Worm (Caenorhabditis elegans) whole organism, L1 larva: ENCODE results near the gene nrsn-1.

Source experiments
- C34B4.2 ChIP-seq: sonication (generic microtip); optimal IDR thresholded peaks from 2 replicates; lab custom pipeline; 2017; ENCODE audit warnings: mild to moderate bottlenecking, missing genetic modification characterization, missing compliant biosample characterization
- F16B12.6 ChIP-seq: fragments of 150-350 bp; optimal IDR thresholded peaks from 2 replicates; lab custom pipeline; 2014; ENCODE audit warnings: missing biosample characterization, missing genetic modification characterization
- aha-1 ChIP-seq: fragments of 150-350 bp; optimal IDR thresholded peaks from 2 replicates; lab custom pipeline; 2014; ENCODE audit warnings: missing biosample characterization, missing genetic modification characterization
- blmp-1 ChIP-seq: fragments of 150-350 bp; optimal IDR thresholded peaks from 2 replicates; lab custom pipeline; 2014; ENCODE audit warnings: missing biosample characterization, missing genetic modification characterization
- ceh-63 ChIP-seq: fragments of 200-800 bp; sonication (Bioruptor generic); optimal IDR thresholded peaks from 2 replicates; lab custom pipeline; 2018; ENCODE audit warnings: mild to moderate bottlenecking, missing genetic modification characterization, missing compliant biosample characterization
- ceh-88 ChIP-seq: fragments of 200-800 bp; sonication (Bioruptor generic); IDR thresholded peaks from 2 replicates; pipeline ENCODE4 v1.3.6; 2022; ENCODE audit warnings: missing genetic modification characterization, missing compliant biosample characterization
- dpl-1 ChIP-seq, 3 experiments: fragments of 150-350 bp in 2 of 3; sonication (generic microtip) in 1 of 3; optimal IDR thresholded peaks; 2 replicates each; lab custom pipeline; 2014 to 2017; ENCODE audit warnings: missing biosample characterization in 3 of 3, missing genetic modification characterization in 3 of 3, missing genetic modification reagents in 3 of 3
- dsc-1 ChIP-seq: sonication (generic microtip); optimal IDR thresholded peaks from 2 replicates; lab custom pipeline; 2016; ENCODE audit warnings: mild to moderate bottlenecking, missing genetic modification characterization, missing compliant biosample characterization
- efl-1 ChIP-seq, 4 experiments: fragments of 150-350 bp; optimal IDR thresholded peaks in 3 of 4; peaks in 1 of 4; 1 replicate in 1 of 4; 2 replicates in 3 of 4; lab custom pipeline; 2014; ENCODE audit warnings: missing biosample characterization in 2 of 4, missing genetic modification characterization in 2 of 4, missing genetic modification reagents in 2 of 4
- efl-3 ChIP-seq: fragments of 200-800 bp; sonication (Bioruptor generic); optimal IDR thresholded peaks from 2 replicates; lab custom pipeline; 2018; ENCODE audit warnings: mild to moderate bottlenecking, missing genetic modification characterization, missing compliant biosample characterization
- egl-13 ChIP-seq: sonication (generic microtip); optimal IDR thresholded peaks from 2 replicates; lab custom pipeline; 2016; ENCODE audit warnings: missing genotype, missing genetic modification reagents, missing genetic modification characterization, missing compliant biosample characterization
- elt-3 ChIP-seq, 6 experiments: fragments of 150-350 bp in 1 of 6; sonication (generic microtip); optimal IDR thresholded peaks; 2 replicates each; lab custom pipeline; 2017 to 2018; ENCODE audit warnings: missing biosample characterization in 6 of 6, missing genetic modification characterization in 6 of 6, inconsistent platforms in 1 of 6
- ets-5 ChIP-seq: fragments of 200-800 bp; sonication (Bioruptor generic); IDR thresholded peaks from 2 replicates; pipeline ENCODE4 v1.3.6; 2022; ENCODE audit warnings: missing genetic modification characterization, missing compliant biosample characterization
- fkh-10 ChIP-seq: sonication (generic microtip); optimal IDR thresholded peaks from 2 replicates; lab custom pipeline; 2017; ENCODE audit warnings: missing biosample characterization, missing genetic modification reagents, missing genetic modification characterization
- fkh-8 ChIP-seq: sonication (generic microtip); optimal IDR thresholded peaks from 2 replicates; lab custom pipeline; 2016; ENCODE audit warnings: mild to moderate bottlenecking, missing genetic modification characterization, missing compliant biosample characterization
- fos-1 ChIP-seq: fragments of 150-350 bp; optimal IDR thresholded peaks from 2 replicates; lab custom pipeline; 2014; ENCODE audit warnings: missing biosample characterization, missing genetic modification characterization
- isw-1 ChIP-seq: fragments of 200-800 bp; sonication (Bioruptor generic); IDR thresholded peaks from 2 replicates; pipeline ENCODE4 v1.3.6; 2022; ENCODE audit warnings: missing genetic modification characterization, missing compliant biosample characterization
- jun-1 ChIP-seq: fragments of 150-350 bp; optimal IDR thresholded peaks from 2 replicates; lab custom pipeline; 2014; ENCODE audit warnings: missing biosample characterization, missing genetic modification reagents, missing genetic modification characterization
- lin-13 ChIP-seq: fragments of 150-350 bp; optimal IDR thresholded peaks from 2 replicates; lab custom pipeline; 2014; ENCODE audit warnings: missing biosample characterization, missing genetic modification reagents, missing genetic modification characterization
- lin-14 ChIP-seq: fragments of 200-800 bp; sonication (Bioruptor generic); optimal IDR thresholded peaks from 2 replicates; lab custom pipeline; 2018; ENCODE audit warnings: mild to moderate bottlenecking, missing genetic modification characterization, moderate library complexity, missing compliant biosample characterization
- lin-15B ChIP-seq: fragments of 150-350 bp; sonication (generic microtip); optimal IDR thresholded peaks from 3 replicates; lab custom pipeline; 2014; ENCODE audit warnings: missing biosample characterization, missing genetic modification characterization
- lin-35 ChIP-seq, 2 experiments: fragments of 150-350 bp; optimal IDR thresholded peaks; 2 replicates each; lab custom pipeline; 2014; ENCODE audit warnings: missing biosample characterization in 2 of 2, missing genetic modification characterization in 2 of 2, missing genetic modification reagents in 2 of 2
- lsy-2 ChIP-seq, 2 experiments: fragments of 150-350 bp; optimal IDR thresholded peaks; 2 replicates each; lab custom pipeline; 2014; ENCODE audit warnings: missing biosample characterization in 2 of 2, missing genetic modification characterization in 2 of 2
- mab-9 ChIP-seq: fragments of 200-800 bp; sonication (Bioruptor generic); IDR thresholded peaks from 2 replicates; pipeline ENCODE4 v1.3.6; 2022; ENCODE audit warnings: missing genetic modification reagents, missing genetic modification characterization, missing compliant biosample characterization
- mdl-1 ChIP-seq, 2 experiments: fragments of 150-350 bp; optimal IDR thresholded peaks; 2 replicates each; lab custom pipeline; 2014 to 2017; ENCODE audit warnings: missing biosample characterization in 2 of 2, missing genetic modification characterization in 2 of 2, inconsistent platforms in 1 of 2
- mep-1 ChIP-seq: fragments of 150-350 bp; optimal IDR thresholded peaks from 2 replicates; lab custom pipeline; 2014; ENCODE audit warnings: missing biosample characterization, missing genetic modification characterization
- nhr-11 ChIP-seq: fragments of 150-350 bp; optimal IDR thresholded peaks from 2 replicates; lab custom pipeline; 2014; ENCODE audit warnings: missing biosample characterization, missing genetic modification characterization
- nhr-20 ChIP-seq: sonication (generic microtip); optimal IDR thresholded peaks from 2 replicates; lab custom pipeline; 2016; ENCODE audit warnings: mild to moderate bottlenecking, missing genetic modification characterization, missing compliant biosample characterization
- nhr-28 ChIP-seq: fragments of 150-350 bp; optimal IDR thresholded peaks from 2 replicates; lab custom pipeline; 2014; ENCODE audit warnings: missing biosample characterization, missing genetic modification characterization
- nhr-47 ChIP-seq: sonication (generic microtip); optimal IDR thresholded peaks from 2 replicates; lab custom pipeline; 2016; ENCODE audit warnings: mild to moderate bottlenecking, missing genetic modification characterization, moderate library complexity, missing compliant biosample characterization
- nhr-71 ChIP-seq: sonication (generic microtip); optimal IDR thresholded peaks from 2 replicates; lab custom pipeline; 2016; ENCODE audit warnings: mild to moderate bottlenecking, missing genetic modification characterization, moderate library complexity, missing compliant biosample characterization
- nhr-76 ChIP-seq: sonication (generic microtip); optimal IDR thresholded peaks from 2 replicates; lab custom pipeline; 2017; ENCODE audit warnings: missing biosample characterization, missing genetic modification characterization
- nhr-77 ChIP-seq: fragments of 150-350 bp; optimal IDR thresholded peaks from 2 replicates; lab custom pipeline; 2014; ENCODE audit warnings: missing biosample characterization, missing genetic modification characterization
- nhr-85 ChIP-seq: sonication (generic microtip); peaks from one replicate; lab custom pipeline; 2016; ENCODE audit warnings: missing genetic modification characterization, inconsistent platforms, missing compliant biosample characterization
- pag-3 ChIP-seq: sonication (generic microtip); optimal IDR thresholded peaks from 2 replicates; lab custom pipeline; 2017; ENCODE audit warnings: missing genetic modification characterization, mild to moderate bottlenecking, missing compliant biosample characterization, antibody characterized with exemption, borderline replicate concordance; ENCODE audit not compliant: insufficient read depth
- pax-3 ChIP-seq: fragments of 200-800 bp; sonication (Bioruptor generic); optimal IDR thresholded peaks from 2 replicates; lab custom pipeline; 2018; ENCODE audit warnings: mild to moderate bottlenecking, missing genetic modification characterization, moderate library complexity, missing compliant biosample characterization
- rnt-1 ChIP-seq: sonication (generic microtip); optimal IDR thresholded peaks from 2 replicates; lab custom pipeline; 2016; ENCODE audit warnings: mild to moderate bottlenecking, missing genetic modification characterization, moderate library complexity, missing compliant biosample characterization
- skn-1 ChIP-seq: fragments of 150-350 bp; optimal IDR thresholded peaks from 2 replicates; lab custom pipeline; 2014; ENCODE audit warnings: missing biosample characterization, missing genetic modification characterization
- snu-23 ChIP-seq: sonication (generic microtip); optimal IDR thresholded peaks from 2 replicates; lab custom pipeline; 2016; ENCODE audit warnings: missing genetic modification characterization, missing compliant biosample characterization
- sup-37 ChIP-seq: fragments of 200-800 bp; sonication (Bioruptor generic); optimal IDR thresholded peaks from 2 replicates; lab custom pipeline; 2018; ENCODE audit warnings: mild to moderate bottlenecking, missing genetic modification characterization, missing compliant biosample characterization
- swsn-7 ChIP-seq: sonication (generic microtip); optimal IDR thresholded peaks from 2 replicates; lab custom pipeline; 2016; ENCODE audit warnings: missing genetic modification characterization, missing compliant biosample characterization
- unc-62 ChIP-seq: fragments of 150-350 bp; optimal IDR thresholded peaks from 2 replicates; lab custom pipeline; 2014; ENCODE audit warnings: missing biosample characterization, missing genetic modification reagents, missing genetic modification characterization
- unc-86 ChIP-seq: sonication (generic microtip); optimal IDR thresholded peaks from 2 replicates; lab custom pipeline; 2016; ENCODE audit warnings: missing genetic modification characterization, missing compliant biosample characterization
- unc-98 ChIP-seq: fragments of 200-800 bp; sonication (Bioruptor generic); IDR thresholded peaks from 2 replicates; pipeline ENCODE4 v1.3.6; 2022; ENCODE audit warnings: missing genetic modification characterization, missing compliant biosample characterization
- xbp-1 ChIP-seq: sonication (generic microtip); optimal IDR thresholded peaks from 2 replicates; lab custom pipeline; 2016; ENCODE audit warnings: missing genetic modification characterization, missing compliant biosample characterization
- zag-1 ChIP-seq: fragments of 150-350 bp; optimal IDR thresholded peaks from 2 replicates; lab custom pipeline; 2014; ENCODE audit warnings: missing biosample characterization, missing genetic modification characterization
- zip-4 ChIP-seq: fragments of 200-800 bp; sonication (Bioruptor generic); optimal IDR thresholded peaks from 2 replicates; lab custom pipeline; 2018; ENCODE audit warnings: mild to moderate bottlenecking, missing genetic modification characterization, moderate library complexity, missing compliant biosample characterization
- ztf-11 ChIP-seq, 2 experiments: sonication (generic microtip); optimal IDR thresholded peaks; 2 replicates each; lab custom pipeline; 2016 to 2017; ENCODE audit warnings: missing genetic modification characterization in 2 of 2, missing biosample characterization in 1 of 2, missing compliant biosample characterization in 1 of 2
- ztf-4 ChIP-seq: fragments of 150-350 bp; optimal IDR thresholded peaks from 2 replicates; lab custom pipeline; 2014; ENCODE audit warnings: missing biosample characterization, missing genetic modification characterization

nrsn-1 gene

ce11 chrV:3703888-3704287 lies 11.9 kb downstream of the nrsn-1 start (continued):
- TF ChIP-seq lin-13 (peak; percentile 66), ztf-11 (tag; optimal IDR thresholded peaks at IDR 0.05; lab: Kevin White, UChicago) (peak in 1 of 2 experiments; percentile 63), swsn-7 (peak; percentile 86), mdl-1 (tag; optimal IDR thresholded peaks at IDR 0.05; lab: Kevin White, UChicago) (peak in 1 of 2 experiments; percentile 62), lin-15B (tag; lab: Kevin White, UChicago) (no peak), C34B4.2 (tag; lab: Kevin White, UChicago) (no peak), fkh-8 (tag; lab: Kevin White, UChicago) (peak; percentile 25), efl-1 (optimal IDR thresholded peaks at IDR 0.05; lab: Kevin White, UChicago) (peak; percentile 78 to 90), efl-1 (GFP tag; optimal IDR thresholded peaks at IDR 0.05 in 1 of 2; lab: Kevin White, UChicago) (peak; percentile 41 to 95), xbp-1 (tag; lab: Kevin White, UChicago) (peak; percentile 66), F16B12.6 (tag; lab: Kevin White, UChicago) (peak; percentile 0), ceh-63 (GFP tag; lab: Kevin White, UChicago) (no peak), ets-5 (no peak), fkh-10 (GFP tag; lab: Kevin White, UChicago) (peak; percentile 43), nhr-85 (tag; lab: Kevin White, UChicago) (peak; percentile 69), snu-23 (GFP tag; lab: Kevin White, UChicago) (peak; percentile 86), zag-1 (tag; lab: Kevin White, UChicago) (no peak), pag-3 (tag; lab: Kevin White, UChicago) (no peak), pax-3 (tag; lab: Kevin White, UChicago) (no peak), efl-3 (GFP tag; lab: Kevin White, UChicago) (no peak), aha-1 (tag; lab: Kevin White, UChicago) (no peak), fos-1 (tag; lab: Kevin White, UChicago) (peak; percentile 64), isw-1 (GFP tag; lab: Robert Waterston, UW) (peak; percentile 39), jun-1 (tag; lab: Kevin White, UChicago) (peak; percentile 34), mep-1 (tag; lab: Kevin White, UChicago) (peak; percentile 78), dpl-1 (GFP tag; optimal IDR thresholded peaks at IDR 0.05; lab: Kevin White, UChicago) (peak; percentile 15 to 40 (median 38)), lsy-2 (tag; optimal IDR thresholded peaks at IDR 0.05; lab: Kevin White, UChicago) (peak; percentile 61 to 69), nhr-47 (tag; lab: Kevin White, UChicago) (peak; percentile 80), unc-62 (GFP tag; lab: Kevin White, UChicago) (no peak), nhr-28 (tag; lab: Kevin White, UChicago) (no peak), dsc-1 (peak; percentile 60), blmp-1 (tag; lab: Kevin White, UChicago) (no peak), skn-1 (tag; lab: Kevin White, UChicago) (peak; percentile 72), sup-37 (no peak), elt-3 (tag; optimal IDR thresholded peaks at IDR 0.05; lab: Kevin White, UChicago) (peak in 1 of 6 experiments; percentile 7), lin-35 (GFP tag; optimal IDR thresholded peaks at IDR 0.05; lab: Kevin White, UChicago) (peak; percentile 64), rnt-1 (tag; lab: Kevin White, UChicago) (peak; percentile 79), unc-86 (tag; lab: Kevin White, UChicago) (peak; percentile 82), nhr-76 (tag; lab: Kevin White, UChicago) (no peak)

ce11 chrV:3702998-3703397 lies 12.8 kb downstream of the nrsn-1 start:
- TF ChIP-seq lin-35 (GFP tag; optimal IDR thresholded peaks at IDR 0.05; lab: Kevin White, UChicago) (peak in 1 of 2 experiments; percentile 6), nhr-11 (tag; lab: Kevin White, UChicago) (no peak), fkh-8 (tag; lab: Kevin White, UChicago) (no peak), fkh-10 (GFP tag; lab: Kevin White, UChicago) (no peak), nhr-85 (tag; lab: Kevin White, UChicago) (peak; percentile 12), egl-13 (tag; lab: Kevin White, UChicago) (no peak), C34B4.2 (tag; lab: Kevin White, UChicago) (no peak), lin-14 (GFP tag; lab: Kevin White, UChicago) (peak; percentile 21), nhr-20 (tag; lab: Kevin White, UChicago) (no peak), unc-86 (tag; lab: Kevin White, UChicago) (no peak), nhr-28 (tag; lab: Kevin White, UChicago) (no peak), nhr-71 (tag; lab: Kevin White, UChicago) (peak; percentile 9), ceh-88 (no peak), nhr-77 (tag; lab: Kevin White, UChicago) (no peak), efl-1 (optimal IDR thresholded peaks at IDR 0.05; lab: Kevin White, UChicago) (peak; percentile 26 to 61), efl-1 (GFP tag; optimal IDR thresholded peaks at IDR 0.05 in 1 of 2; lab: Kevin White, UChicago) (peak in 1 of 2 experiments; percentile 91), unc-98 (GFP tag; lab: Robert Waterston, UW) (no peak), snu-23 (GFP tag; lab: Kevin White, UChicago) (peak; percentile 16), F16B12.6 (tag; lab: Kevin White, UChicago) (no peak), mep-1 (tag; lab: Kevin White, UChicago) (peak; percentile 1), fos-1 (tag; lab: Kevin White, UChicago) (no peak), swsn-7 (peak; percentile 13), ztf-4 (no peak), zip-4 (GFP tag; lab: Kevin White, UChicago) (no peak), mab-9 (GFP tag; lab: Robert Waterston, UW) (no peak), dpl-1 (GFP tag; optimal IDR thresholded peaks at IDR 0.05; lab: Kevin White, UChicago) (no peak)
